Fruit fly (Drosophila melanogaster): ENCODE results near the gene CG31683.

- no peak for TF ChIP-seq usp (GFP tag; optimal IDR thresholded peaks at IDR 0.05)
- TF ChIP-seq Dll (optimal IDR thresholded peaks at IDR 0.05): no peak
- no peak for TF ChIP-seq pan (optimal IDR thresholded peaks at IDR 0.05)
Measured at dm6 chr2L:20420035-20420434, 29.7 kb downstream of the CG31683 start.

All from whole organism.